Fruit fly (Drosophila melanogaster): ENCODE measurements around the gene cad.

Gene cad

dm6 chr2L:20770242-20770769 lies at the start of gene cad:
cad (plus strand) TSS chr2L:20770731.
- TF ChIP-seq ttk (optimal IDR thresholded peaks at IDR 0.05) (no peak), Myc (optimal IDR thresholded peaks at IDR 0.05) (no peak), h (optimal IDR thresholded peaks at IDR 0.05) (no peak), insv (optimal IDR thresholded peaks at IDR 0.05) (no peak), Sin3A (optimal IDR thresholded peaks at IDR 0.05) (no peak), psq (optimal IDR thresholded peaks at IDR 0.05) (no peak)

- TF ChIP-seq Sin3A (optimal IDR thresholded peaks at IDR 0.05) (no peak), ttk (optimal IDR thresholded peaks at IDR 0.05) (no peak), h (optimal IDR thresholded peaks at IDR 0.05) (no peak), Myc (optimal IDR thresholded peaks at IDR 0.05) (no peak), psq (optimal IDR thresholded peaks at IDR 0.05) (no peak), insv (optimal IDR thresholded peaks at IDR 0.05) (no peak)
Observed at dm6 chr2L:20721456-20721855, 49.1 kb upstream of the cad start.

dm6 chr2L:20724024-20724423 lies 46.5 kb upstream of the cad start:
- no peak for TF ChIP-seq psq (optimal IDR thresholded peaks at IDR 0.05)
- no peak for TF ChIP-seq Sin3A (optimal IDR thresholded peaks at IDR 0.05)
- TF ChIP-seq Myc (optimal IDR thresholded peaks at IDR 0.05) = no peak
- TF ChIP-seq h (optimal IDR thresholded peaks at IDR 0.05) = no peak
- TF ChIP-seq ttk (optimal IDR thresholded peaks at IDR 0.05) = no peak
- no peak for TF ChIP-seq insv (optimal IDR thresholded peaks at IDR 0.05)

- TF ChIP-seq ttk (optimal IDR thresholded peaks at IDR 0.05) (no peak), Myc (optimal IDR thresholded peaks at IDR 0.05) (no peak), insv (optimal IDR thresholded peaks at IDR 0.05) (no peak), h (optimal IDR thresholded peaks at IDR 0.05) (no peak), psq (optimal IDR thresholded peaks at IDR 0.05) (no peak), Sin3A (optimal IDR thresholded peaks at IDR 0.05) (no peak)
Observed at dm6 chr2L:20726451-20726850, 44.1 kb upstream of the cad start, which contains the start of gene CG9316. CG9316 (minus strand) TSS chr2L:20726551.

dm6 chr2L:20730182-20730581 lies 40.3 kb upstream of the cad start, which contains the start of gene CarT:
CarT (minus strand) TSS chr2L:20730282.
- TF ChIP-seq Myc (optimal IDR thresholded peaks at IDR 0.05) = no peak
- TF ChIP-seq Sin3A (optimal IDR thresholded peaks at IDR 0.05) = no peak
- TF ChIP-seq ttk (optimal IDR thresholded peaks at IDR 0.05) = no peak
- no peak for TF ChIP-seq psq (optimal IDR thresholded peaks at IDR 0.05)
- no peak for TF ChIP-seq h (optimal IDR thresholded peaks at IDR 0.05)
- TF ChIP-seq insv (optimal IDR thresholded peaks at IDR 0.05) = no peak

- TF ChIP-seq psq (optimal IDR thresholded peaks at IDR 0.05) = no peak
- no peak for TF ChIP-seq Myc (optimal IDR thresholded peaks at IDR 0.05)
- TF ChIP-seq Sin3A (optimal IDR thresholded peaks at IDR 0.05) = no peak
- no peak for TF ChIP-seq ttk (optimal IDR thresholded peaks at IDR 0.05)
- TF ChIP-seq insv (optimal IDR thresholded peaks at IDR 0.05) = no peak
- no peak for TF ChIP-seq h (optimal IDR thresholded peaks at IDR 0.05)
Observed at dm6 chr2L:20733025-20733424, 37.5 kb upstream of the cad start.

dm6 chr2L:20734066-20734686 lies 36.4 kb upstream of the cad start, which contains the start of gene TM9SF2:
TM9SF2 (minus strand) TSS chr2L:20734309.
- no peak for TF ChIP-seq insv (optimal IDR thresholded peaks at IDR 0.05)
- no peak for TF ChIP-seq ttk (optimal IDR thresholded peaks at IDR 0.05)
- TF ChIP-seq Sin3A (optimal IDR thresholded peaks at IDR 0.05) = no peak
- no peak for TF ChIP-seq h (optimal IDR thresholded peaks at IDR 0.05)
- no peak for TF ChIP-seq Myc (optimal IDR thresholded peaks at IDR 0.05)
- TF ChIP-seq psq (optimal IDR thresholded peaks at IDR 0.05) = no peak

dm6 chr2L:20734687-20735088 lies 35.8 kb upstream of the cad start:
- TF ChIP-seq psq (optimal IDR thresholded peaks at IDR 0.05) = peak; percentile 49
- TF ChIP-seq ttk (optimal IDR thresholded peaks at IDR 0.05) = no peak
- no peak for TF ChIP-seq Myc (optimal IDR thresholded peaks at IDR 0.05)

dm6 chr2L:20735121-20735855 lies 35.2 kb upstream of the cad start:
- TF ChIP-seq psq (optimal IDR thresholded peaks at IDR 0.05) (peak; percentile 28), insv (optimal IDR thresholded peaks at IDR 0.05) (no peak), h (optimal IDR thresholded peaks at IDR 0.05) (no peak)

dm6 chr2L:20752160-20752559 lies 18.4 kb upstream of the cad start, which contains the start of the genes Amacr and Ns4:
Amacr (minus strand) TSS chr2L:20752341.
Ns4 (plus strand) TSS chr2L:20752476.
- TF ChIP-seq ttk (optimal IDR thresholded peaks at IDR 0.05) (no peak), psq (optimal IDR thresholded peaks at IDR 0.05) (no peak), insv (optimal IDR thresholded peaks at IDR 0.05) (no peak), Sin3A (optimal IDR thresholded peaks at IDR 0.05) (no peak), h (optimal IDR thresholded peaks at IDR 0.05) (no peak), Myc (optimal IDR thresholded peaks at IDR 0.05) (no peak)

- TF ChIP-seq h (optimal IDR thresholded peaks at IDR 0.05) = no peak
- TF ChIP-seq ttk (optimal IDR thresholded peaks at IDR 0.05) = no peak
- no peak for TF ChIP-seq Sin3A (optimal IDR thresholded peaks at IDR 0.05)
- TF ChIP-seq psq (optimal IDR thresholded peaks at IDR 0.05) = no peak
- TF ChIP-seq insv (optimal IDR thresholded peaks at IDR 0.05) = no peak
- TF ChIP-seq Myc (optimal IDR thresholded peaks at IDR 0.05) = no peak
Observed at dm6 chr2L:20757808-20758187, 12.7 kb upstream of the cad start, which contains the start of the genes Rhau and dia. Rhau (minus strand) TSS chr2L:20757985. dia (plus strand) TSS chr2L:20758144.

- no peak for TF ChIP-seq insv (optimal IDR thresholded peaks at IDR 0.05)
- no peak for TF ChIP-seq psq (optimal IDR thresholded peaks at IDR 0.05)
- no peak for TF ChIP-seq Myc (optimal IDR thresholded peaks at IDR 0.05)
- no peak for TF ChIP-seq Sin3A (optimal IDR thresholded peaks at IDR 0.05)
- no peak for TF ChIP-seq h (optimal IDR thresholded peaks at IDR 0.05)
- no peak for TF ChIP-seq ttk (optimal IDR thresholded peaks at IDR 0.05)
Observed at dm6 chr2L:20758188-20758846, 12.2 kb upstream of the cad start.

Measured in Kc167 (cell line).